Fruit fly (Drosophila melanogaster): ENCODE results near the gene Ugt302E1.
A peak's percentile ranks its signal among the peaks of the same experiment; 100 is the strongest.

The Ugt302E1 gene

dm6 chr3R:11196648-11197388 lies 42.4 kb downstream of the Ugt302E1 start (continued):
- no peak for TF ChIP-seq eyg (GFP tag; optimal IDR thresholded peaks at IDR 0.05)
- TF ChIP-seq Nf-YC (tag; optimal IDR thresholded peaks at IDR 0.05), result peak; percentile 88
- TF ChIP-seq pita (GFP tag; optimal IDR thresholded peaks at IDR 0.05), result no peak
- TF ChIP-seq Xrp1 (GFP tag; IDR thresholded peaks at IDR 0.05), result peak; percentile 98
- peak; percentile 99 for TF ChIP-seq Dek (tag; optimal IDR thresholded peaks at IDR 0.05)
- peak; percentile 99 for TF ChIP-seq Fer1 (GFP tag; optimal IDR thresholded peaks at IDR 0.05)
- TF ChIP-seq crc (GFP tag; optimal IDR thresholded peaks at IDR 0.05), result peak; percentile 65
- peak; percentile 98 for TF ChIP-seq CG3847 (GFP tag; IDR thresholded peaks at IDR 0.05)
- TF ChIP-seq vvl (GFP tag; IDR thresholded peaks at IDR 0.05), result peak; percentile 98
- TF ChIP-seq YL-1 (GFP tag; optimal IDR thresholded peaks at IDR 0.05), result peak; percentile 90
- TF ChIP-seq CG3163 (GFP tag; optimal IDR thresholded peaks at IDR 0.05), result peak; percentile 97
- peak; percentile 86 for TF ChIP-seq CG11696 (GFP tag; IDR thresholded peaks at IDR 0.05)
- peak; percentile 67 for TF ChIP-seq CTCF (GFP tag; optimal IDR thresholded peaks at IDR 0.05)
- peak; percentile 98 for TF ChIP-seq rib (GFP tag; IDR thresholded peaks at IDR 0.05)
- peak; percentile 98 for TF ChIP-seq HHEX (GFP tag; optimal IDR thresholded peaks at IDR 0.05)
- TF ChIP-seq CG17612 (GFP tag; IDR thresholded peaks at IDR 0.05), result peak; percentile 95
- peak; percentile 76 for TF ChIP-seq Deaf1 (tag; optimal IDR thresholded peaks at IDR 0.05)
- TF ChIP-seq Dbx (GFP tag; IDR thresholded peaks at IDR 0.05), result peak; percentile 99
- TF ChIP-seq ap (GFP tag; IDR thresholded peaks at IDR 0.05), result peak; percentile 97
- TF ChIP-seq NK7.1 (GFP tag; optimal IDR thresholded peaks at IDR 0.05), result no peak
- TF ChIP-seq wor (GFP tag; IDR thresholded peaks at IDR 0.05), result peak; percentile 99
- TF ChIP-seq CG12659 (GFP tag; optimal IDR thresholded peaks at IDR 0.05), result peak; percentile 99
- peak; percentile 85 for TF ChIP-seq Ets97D (GFP tag; optimal IDR thresholded peaks at IDR 0.05)
- peak; percentile 97 for TF ChIP-seq CG4404 (GFP tag; IDR thresholded peaks at IDR 0.05)
- TF ChIP-seq esg (GFP tag; conservative IDR thresholded peaks at IDR 0.05), result peak; percentile 99
- peak; percentile 98 for TF ChIP-seq CG6854 (GFP tag; optimal IDR thresholded peaks at IDR 0.05)
- TF ChIP-seq CG30020 (tag; optimal IDR thresholded peaks at IDR 0.05), result peak; percentile 75
- TF ChIP-seq stc (GFP tag; IDR thresholded peaks at IDR 0.05), result peak; percentile 98
- TF ChIP-seq Asciz (GFP tag; optimal IDR thresholded peaks at IDR 0.05), result peak; percentile 99
- TF ChIP-seq CG7271 (tag; optimal IDR thresholded peaks at IDR 0.05), result peak; percentile 85
- TF ChIP-seq CG10959 (GFP tag; IDR thresholded peaks at IDR 0.05), result peak; percentile 84
- peak; percentile 95 for TF ChIP-seq CG8924 (tag; optimal IDR thresholded peaks at IDR 0.05)
- peak; percentile 96 for TF ChIP-seq sqz (GFP tag; optimal IDR thresholded peaks at IDR 0.05)
- TF ChIP-seq Sry-β (GFP tag; optimal IDR thresholded peaks at IDR 0.05), result peak; percentile 64
- TF ChIP-seq tap (tag; optimal IDR thresholded peaks at IDR 0.05), result peak; percentile 89
- TF ChIP-seq jing (GFP tag; optimal IDR thresholded peaks at IDR 0.05), result peak; percentile 91
- TF ChIP-seq peb (GFP tag; IDR thresholded peaks at IDR 0.05), result peak; percentile 97
- TF ChIP-seq CG11723 (GFP tag; optimal IDR thresholded peaks at IDR 0.05), result peak; percentile 96
- TF ChIP-seq CG12391 (tag; optimal IDR thresholded peaks at IDR 0.05), result peak; percentile 99
- no peak for TF ChIP-seq CG8478 (optimal IDR thresholded peaks at IDR 0.05)
- TF ChIP-seq CG17912 (GFP tag; optimal IDR thresholded peaks at IDR 0.05), result peak; percentile 85
- peak; percentile 87 for TF ChIP-seq cato (GFP tag; optimal IDR thresholded peaks at IDR 0.05; ENCODE audit: borderline replicate concordance)
- TF ChIP-seq HLHmδ (GFP tag; optimal IDR thresholded peaks at IDR 0.05), result no peak
- TF ChIP-seq CG31388 (GFP tag; optimal IDR thresholded peaks at IDR 0.05), result peak; percentile 88
- TF ChIP-seq Hr3 (GFP tag; optimal IDR thresholded peaks at IDR 0.05), result peak; percentile 99
- TF ChIP-seq CG10366 (GFP tag; IDR thresholded peaks at IDR 0.05), result peak; percentile 97
- TF ChIP-seq mld (GFP tag; IDR thresholded peaks at IDR 0.05; ENCODE audit: partially characterized antibody), result no peak
- peak; percentile 95 for TF ChIP-seq onecut (GFP tag; IDR thresholded peaks at IDR 0.05)
- TF ChIP-seq CG11398 (GFP tag; optimal IDR thresholded peaks at IDR 0.05), result no peak
- peak; percentile 31 for TF ChIP-seq CG12236 (GFP tag; optimal IDR thresholded peaks at IDR 0.05)
- TF ChIP-seq NfI (GFP tag; optimal IDR thresholded peaks at IDR 0.05), result peak; percentile 98
